Worm (Caenorhabditis elegans): Measurements from ENCODE around the gene F40G9.12.

- TF ChIP-seq skn-1 (tag; optimal IDR thresholded peaks at IDR 0.05): no peak
- TF ChIP-seq nhr-12 (tag; optimal IDR thresholded peaks at IDR 0.05): no peak
- no peak for TF ChIP-seq nhr-23 (tag; optimal IDR thresholded peaks at IDR 0.05)
- no peak for TF ChIP-seq nhr-6 (tag; optimal IDR thresholded peaks at IDR 0.05)
- no peak for TF ChIP-seq lsy-2 (tag; optimal IDR thresholded peaks at IDR 0.05)
- no peak for TF ChIP-seq lin-13 (GFP tag; optimal IDR thresholded peaks at IDR 0.05)
These were observed 25.3 kb upstream of the F40G9.12 start, which contains the start of gene fbxb-84 for ce11 chrIII:146369-146768.
